Worm (Caenorhabditis elegans): ENCODE results near the gene F09C6.16.

- TF ChIP-seq pros-1 (tag; optimal IDR thresholded peaks at IDR 0.05) (no peak), npax-4 (tag; optimal IDR thresholded peaks at IDR 0.05) (no peak), nhr-11 (tag; optimal IDR thresholded peaks at IDR 0.05) (no peak), Y22D7AL.16 (tag; optimal IDR thresholded peaks at IDR 0.05) (no peak), nfya-1 (tag; optimal IDR thresholded peaks at IDR 0.05) (no peak), syd-9 (tag; optimal IDR thresholded peaks at IDR 0.05) (no peak), pha-4 (tag; optimal IDR thresholded peaks at IDR 0.05) (no peak), unc-42 (tag; optimal IDR thresholded peaks at IDR 0.05) (no peak)
These were observed 7.0 kb downstream of the F09C6.16 start, which contains the start of gene srd-68 for ce11 chrV:16902726-16903125.
